Fruit fly (Drosophila melanogaster) whole organism, embryonic: ENCODE results near the gene CG14818.

Experiments
- CG10267 ChIP-seq: fragments of 200-800 bp; sonication (Bioruptor generic); optimal IDR thresholded peaks from 2 replicates; lab custom pipeline; 2018; ENCODE audit warnings: missing biosample characterization, mild to moderate bottlenecking, missing genetic modification characterization, moderate library complexity
- CG12219 ChIP-seq: fragments of 200-800 bp; sonication (Bioruptor generic); optimal IDR thresholded peaks from 3 replicates; lab custom pipeline; 2018; ENCODE audit warnings: missing biosample characterization, mild to moderate bottlenecking, missing genetic modification characterization
- CG12659 ChIP-seq: fragments of 200-800 bp; sonication (Bioruptor generic); optimal IDR thresholded peaks from 3 replicates; lab custom pipeline; 2017; ENCODE audit warnings: mild to moderate bottlenecking, missing biosample characterization, missing genetic modification reagents, missing genetic modification characterization
- CG12744 ChIP-seq: fragments of 200-800 bp; sonication (Bioruptor generic); optimal IDR thresholded peaks from 2 replicates; lab custom pipeline; 2016; ENCODE audit warnings: missing biosample characterization, missing genetic modification characterization
- CG15479 ChIP-seq: fragments of 200-800 bp; sonication (Bioruptor generic); optimal IDR thresholded peaks from 3 replicates; lab custom pipeline; 2019; ENCODE audit warnings: missing biosample characterization, mild to moderate bottlenecking, missing genetic modification characterization, moderate library complexity
- CG1603 ChIP-seq: fragments of 200-800 bp; sonication (Bioruptor generic); optimal IDR thresholded peaks from 2 replicates; lab custom pipeline; 2019; ENCODE audit warnings: missing biosample characterization, mild to moderate bottlenecking, missing genetic modification characterization, moderate library complexity
- CG17186 ChIP-seq: fragments of 200-800 bp; sonication (Bioruptor generic); optimal IDR thresholded peaks from 3 replicates; lab custom pipeline; 2017; ENCODE audit warnings: missing biosample characterization, missing genetic modification reagents, missing genetic modification characterization
- CG17328 ChIP-seq: fragments of 200-800 bp; sonication (Bioruptor generic); IDR thresholded peaks from 2 replicates; pipeline ENCODE4 v1.3.6; 2022; ENCODE audit warnings: missing biosample characterization, missing genetic modification characterization
- CG17361 ChIP-seq: fragments of 200-800 bp; sonication (Bioruptor generic); IDR thresholded peaks from 3 replicates; pipeline ENCODE4 v1.3.6; 2022; ENCODE audit warnings: missing biosample characterization, missing genetic modification characterization
- CG1832 ChIP-seq: fragments of 200-800 bp; sonication (Bioruptor generic); optimal IDR thresholded peaks from 2 replicates; lab custom pipeline; 2017; ENCODE audit warnings: missing biosample characterization, mild to moderate bottlenecking, missing genetic modification characterization, inconsistent platforms
- CG18476 ChIP-seq: fragments of 200-800 bp; sonication (Bioruptor generic); optimal IDR thresholded peaks from 2 replicates; lab custom pipeline; 2016; ENCODE audit warnings: missing biosample characterization, mild to moderate bottlenecking, missing genetic modification characterization
- CG2199 ChIP-seq: fragments of 200-800 bp; sonication (Bioruptor generic); IDR thresholded peaks from 3 replicates; pipeline ENCODE4 v1.3.6; 2022; ENCODE audit warnings: missing biosample characterization, missing genetic modification characterization
- CG3163 ChIP-seq: fragments of 200-800 bp; sonication (Bioruptor generic); optimal IDR thresholded peaks from 3 replicates; lab custom pipeline; 2016; ENCODE audit warnings: missing biosample characterization, missing genetic modification characterization
- CG33213 ChIP-seq: fragments of 200-800 bp; sonication (Bioruptor generic); optimal IDR thresholded peaks from 3 replicates; lab custom pipeline; 2016; ENCODE audit warnings: missing biosample characterization, missing genetic modification characterization
- CG3847 ChIP-seq: fragments of 200-800 bp; sonication (Bioruptor generic); IDR thresholded peaks from 2 replicates; pipeline ENCODE4 v1.3.6; 2022; ENCODE audit warnings: missing biosample characterization, missing genetic modification characterization
- CG4854 ChIP-seq: fragments of 200-800 bp; sonication (Bioruptor generic); optimal IDR thresholded peaks from 2 replicates; lab custom pipeline; 2016; ENCODE audit warnings: missing biosample characterization, missing genetic modification characterization, inconsistent platforms
- CG6254 ChIP-seq: fragments of 200-800 bp; sonication (Bioruptor generic); optimal IDR thresholded peaks from 3 replicates; lab custom pipeline; 2017; ENCODE audit warnings: mild to moderate bottlenecking, missing biosample characterization, missing genetic modification reagents, missing genetic modification characterization
- CG6791 ChIP-seq: fragments of 200-800 bp; sonication (Bioruptor generic); IDR thresholded peaks from 3 replicates; pipeline ENCODE4 v1.3.6; 2022; ENCODE audit warnings: missing biosample characterization, missing genetic modification characterization; ENCODE audit not compliant: partially characterized antibody
- CG7556 ChIP-seq: fragments of 200-800 bp; sonication (Bioruptor generic); optimal IDR thresholded peaks from 2 replicates; lab custom pipeline; 2017; ENCODE audit warnings: missing biosample characterization, mild to moderate bottlenecking, missing genetic modification characterization
- CG8281 ChIP-seq: fragments of 200-800 bp; sonication (Bioruptor generic); optimal IDR thresholded peaks from 2 replicates; lab custom pipeline; 2018; ENCODE audit warnings: missing biosample characterization, mild to moderate bottlenecking, missing genetic modification characterization, moderate library complexity
- D19B ChIP-seq: fragments of 200-800 bp; sonication (Bioruptor generic); optimal IDR thresholded peaks from 2 replicates; lab custom pipeline; 2017; ENCODE audit warnings: missing biosample characterization, mild to moderate bottlenecking, missing genetic modification characterization
- Deaf1 ChIP-seq: fragments of 200-800 bp; optimal IDR thresholded peaks from 3 replicates; lab custom pipeline; 2019; ENCODE audit warnings: missing biosample characterization, mild to moderate bottlenecking, missing genetic modification characterization, moderate library complexity
- Dll ChIP-seq: fragments of 200-800 bp; sonication (Bioruptor generic); IDR thresholded peaks from 4 replicates; pipeline ENCODE4 v1.3.6; 2022; ENCODE audit warnings: missing biosample characterization, missing genetic modification characterization; ENCODE audit not compliant: partially characterized antibody
- ERR ChIP-seq: fragments of 200-800 bp; sonication (Bioruptor generic); optimal IDR thresholded peaks from 2 replicates; lab custom pipeline; 2016; ENCODE audit warnings: missing biosample characterization, missing genetic modification characterization
- Eip74EF ChIP-seq, 2 experiments: fragments of 200-800 bp in 1 of 2; fragments of >200 bp in 1 of 2; sonication (Bioruptor generic) in 1 of 2; optimal IDR thresholded peaks; 2 replicates each; lab custom pipeline; 2017 to 2019; ENCODE audit warnings: missing biosample characterization in 2 of 2, missing genetic modification characterization in 2 of 2, mild to moderate bottlenecking in 1 of 2, moderate library complexity in 1 of 2
- Ets97D ChIP-seq: fragments of 200-800 bp; sonication (Bioruptor generic); optimal IDR thresholded peaks from 3 replicates; lab custom pipeline; 2016; ENCODE audit warnings: missing biosample characterization, missing genetic modification characterization
- H15 ChIP-seq: fragments of 200-800 bp; sonication (Bioruptor generic); IDR thresholded peaks from 3 replicates; pipeline ENCODE4 v1.3.6; 2022; ENCODE audit warnings: missing biosample characterization, missing genetic modification characterization
- Hr39 ChIP-seq: fragments of >200 bp; optimal IDR thresholded peaks from 2 replicates; lab custom pipeline; 2017
- NC2α ChIP-seq: fragments of 200-800 bp; sonication (Bioruptor generic); optimal IDR thresholded peaks from 2 replicates; lab custom pipeline; 2016; ENCODE audit warnings: missing biosample characterization, missing genetic modification characterization
- NK7.1 ChIP-seq: fragments of 200-800 bp; sonication (Bioruptor generic); optimal IDR thresholded peaks from 3 replicates; lab custom pipeline; 2016; ENCODE audit warnings: missing biosample characterization, missing genetic modification characterization
- Nf-YC ChIP-seq: fragments of 200-800 bp; optimal IDR thresholded peaks from 3 replicates; lab custom pipeline; 2019; ENCODE audit warnings: missing biosample characterization, mild to moderate bottlenecking, missing genetic modification characterization, moderate library complexity
- Oli ChIP-seq: fragments of 200-800 bp; sonication (Bioruptor generic); optimal IDR thresholded peaks from 2 replicates; lab custom pipeline; 2018; ENCODE audit warnings: missing biosample characterization, mild to moderate bottlenecking, missing genetic modification characterization, moderate library complexity
- bigmax ChIP-seq: fragments of 200-800 bp; sonication (Bioruptor generic); optimal IDR thresholded peaks from 2 replicates; lab custom pipeline; 2018; ENCODE audit warnings: missing biosample characterization, mild to moderate bottlenecking, missing genetic modification characterization
- cas ChIP-seq: fragments of 200-800 bp; sonication (Bioruptor generic); IDR thresholded peaks from 2 replicates; pipeline ENCODE4 v1.3.6; 2022; ENCODE audit warnings: missing biosample characterization, missing genetic modification characterization
- corto ChIP-seq: fragments of 200-800 bp; sonication (Bioruptor generic); optimal IDR thresholded peaks from 2 replicates; lab custom pipeline; 2016; ENCODE audit warnings: missing biosample characterization, mild to moderate bottlenecking, missing genetic modification characterization, moderate library complexity
- dan ChIP-seq: fragments of 200-800 bp; sonication (Bioruptor generic); IDR thresholded peaks from 2 replicates; pipeline ENCODE4 v1.3.6; 2022; ENCODE audit warnings: missing biosample characterization, missing genetic modification characterization
- dati ChIP-seq: fragments of 200-800 bp; sonication (Bioruptor generic); IDR thresholded peaks from 2 replicates; pipeline ENCODE4 v1.3.6; 2022; ENCODE audit warnings: missing biosample characterization, missing genetic modification characterization
- hkb ChIP-seq, 2 experiments: fragments of 200-800 bp in 1 of 2; fragments of >200 bp in 1 of 2; sonication (Bioruptor generic) in 1 of 2; IDR thresholded peaks in 1 of 2; optimal IDR thresholded peaks in 1 of 2; 2 replicates each; pipeline versions ENCODE4 v1.3.6 to Lab custom; 2017 to 2022; ENCODE audit warnings: missing biosample characterization in 1 of 2, missing genetic modification characterization in 1 of 2
- hth ChIP-seq: fragments of >200 bp; optimal IDR thresholded peaks from 2 replicates; lab custom pipeline; 2017; ENCODE audit warnings: inconsistent platforms
- knrl ChIP-seq: fragments of 200-800 bp; sonication (Bioruptor generic); IDR thresholded peaks from 3 replicates; pipeline ENCODE4 v1.3.6; 2022; ENCODE audit warnings: missing biosample characterization, missing genetic modification characterization; ENCODE audit not compliant: partially characterized antibody
- lilli ChIP-seq: fragments of 200-800 bp; sonication (Bioruptor generic); optimal IDR thresholded peaks from 3 replicates; lab custom pipeline; 2016; ENCODE audit warnings: missing biosample characterization, missing genetic modification characterization
- mld ChIP-seq: fragments of 200-800 bp; sonication (Bioruptor generic); IDR thresholded peaks from 3 replicates; pipeline ENCODE4 v1.3.6; 2022; ENCODE audit warnings: missing biosample characterization, missing genetic modification characterization; ENCODE audit not compliant: partially characterized antibody
- nerfin-2 ChIP-seq: fragments of 200-800 bp; sonication (Bioruptor generic); IDR thresholded peaks from 2 replicates; pipeline ENCODE4 v1.3.6; 2022; ENCODE audit warnings: missing biosample characterization, missing genetic modification characterization; ENCODE audit not compliant: partially characterized antibody
- pb ChIP-seq: fragments of 200-800 bp; sonication (Bioruptor generic); optimal IDR thresholded peaks from 3 replicates; lab custom pipeline; 2016; ENCODE audit warnings: missing biosample characterization, missing genetic modification characterization
- salm ChIP-seq: fragments of 200-800 bp; sonication (Bioruptor generic); optimal IDR thresholded peaks from 2 replicates; lab custom pipeline; 2018; ENCODE audit warnings: missing biosample characterization, mild to moderate bottlenecking, missing genetic modification characterization
- ssp ChIP-seq: fragments of 200-800 bp; sonication (Bioruptor generic); IDR thresholded peaks from 2 replicates; pipeline ENCODE4 v1.3.6; 2022; ENCODE audit warnings: missing biosample characterization, missing genetic modification characterization
- tin ChIP-seq: fragments of 200-800 bp; sonication (Bioruptor generic); optimal IDR thresholded peaks from 3 replicates; lab custom pipeline; 2016; ENCODE audit warnings: missing biosample characterization, missing genetic modification characterization
- trh ChIP-seq: fragments of 200-800 bp; sonication (Bioruptor generic); optimal IDR thresholded peaks from 2 replicates; lab custom pipeline; 2016; ENCODE audit warnings: missing biosample characterization, missing genetic modification characterization
- wdn ChIP-seq: fragments of 200-800 bp; sonication (Bioruptor generic); IDR thresholded peaks from 2 replicates; pipeline ENCODE4 v1.3.6; 2022; ENCODE audit warnings: missing biosample characterization, missing genetic modification characterization

The CG14818 gene

DNA sequence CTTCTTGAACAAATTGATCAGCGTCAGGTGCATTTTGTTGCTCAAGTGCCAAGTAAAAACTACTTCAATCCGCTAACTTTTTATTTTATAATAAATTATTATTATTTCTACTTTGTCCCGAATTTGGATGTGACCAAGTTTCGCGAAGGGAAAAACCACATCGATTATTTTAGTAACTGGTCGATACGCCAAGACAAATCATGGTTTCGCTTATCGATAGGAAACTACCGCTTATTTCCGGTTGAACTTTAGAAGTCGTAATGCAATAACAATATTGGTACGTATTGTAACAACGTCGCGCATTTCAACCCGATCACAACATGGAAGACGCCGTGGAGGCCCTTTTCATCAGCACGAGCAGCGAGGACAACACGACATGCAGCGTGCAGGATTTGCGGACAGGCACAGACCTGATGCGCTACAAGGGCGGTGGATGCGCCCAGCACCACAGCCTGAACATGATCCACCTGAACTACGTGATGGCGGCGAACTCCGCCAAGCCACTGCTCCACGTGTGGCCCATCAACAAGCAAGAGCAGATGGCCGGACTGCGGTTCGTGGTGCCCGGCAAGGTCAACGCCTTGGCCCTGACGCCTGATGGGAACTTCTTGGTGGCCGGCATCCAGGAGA lies 2.4 kb downstream of the CG14818 start, which contains the start of the genes CG14817 and CG14805 (continued):
- TF ChIP-seq CG18476 (GFP tag; lab: Kevin White, UChicago) = no peak
- TF ChIP-seq hth = no peak
- peak; percentile 55; the same call in 2 of the 4 replicates for TF ChIP-seq Dll (GFP tag; lab: Robert Waterston, UW)
- no peak for TF ChIP-seq corto (GFP tag; lab: Kevin White, UChicago)
- TF ChIP-seq CG1832 (GFP tag; lab: Kevin White, UChicago) = no peak
- TF ChIP-seq cas (GFP tag; lab: Robert Waterston, UW) = no peak
- peak; percentile 98 for TF ChIP-seq Ets97D (GFP tag; lab: Kevin White, UChicago)
- TF ChIP-seq pb (GFP tag; lab: Kevin White, UChicago) = peak; percentile 2
- no peak for TF ChIP-seq mld (GFP tag; lab: Robert Waterston, UW)
- TF ChIP-seq CG4854 = peak; percentile 48
- no peak for TF ChIP-seq lilli (GFP tag; lab: Kevin White, UChicago)
- TF ChIP-seq CG7556 (GFP tag; lab: Kevin White, UChicago) = peak; percentile 45
- no peak for TF ChIP-seq CG3163 (GFP tag; lab: Kevin White, UChicago)
- TF ChIP-seq dan = no peak
- TF ChIP-seq wdn (GFP tag; lab: Robert Waterston, UW) = no peak
- TF ChIP-seq CG15479 (GFP tag; lab: Kevin White, UChicago) = no peak
- TF ChIP-seq nerfin-2 (GFP tag; lab: Robert Waterston, UW) = no peak
- TF ChIP-seq tin (GFP tag; lab: Kevin White, UChicago) = peak; percentile 24
- TF ChIP-seq CG8281 (tag; lab: Kevin White, UChicago) = no peak
- TF ChIP-seq ssp = no peak
- TF ChIP-seq CG12659 = peak; percentile 89
- TF ChIP-seq NC2α = no peak
- no peak for TF ChIP-seq H15
- peak; percentile 70 for TF ChIP-seq salm
- no peak for TF ChIP-seq Hr39
- peak; percentile 30 for TF ChIP-seq Deaf1 (tag; lab: Kevin White, UChicago)
- peak; percentile 51 for TF ChIP-seq bigmax (GFP tag; lab: Kevin White, UChicago)
- TF ChIP-seq ERR (GFP tag; lab: Kevin White, UChicago) = no peak
- TF ChIP-seq NK7.1 = peak; percentile 2
- peak; percentile 67 for TF ChIP-seq Nf-YC (tag; lab: Kevin White, UChicago)
- TF ChIP-seq CG12219 (GFP tag; lab: Kevin White, UChicago) = peak; percentile 79
- TF ChIP-seq hkb (optimal IDR thresholded peaks at IDR 0.05; lab: Kevin White, UChicago) = no peak
- peak; percentile 59; the same call in 1 of the 2 replicates for TF ChIP-seq hkb (GFP tag; IDR thresholded peaks at IDR 0.05; lab: Robert Waterston, UW)
- TF ChIP-seq CG12744 (GFP tag; lab: Kevin White, UChicago) = peak; percentile 19
- TF ChIP-seq CG17361 = peak; percentile 67; the same call in 2 of the 3 replicates
- no peak for TF ChIP-seq trh (GFP tag; lab: Kevin White, UChicago)
- TF ChIP-seq CG17328 (GFP tag; lab: Robert Waterston, UW) = peak; percentile 58
- no peak for TF ChIP-seq CG1603 (tag; lab: Kevin White, UChicago)
- TF ChIP-seq knrl (GFP tag; lab: Robert Waterston, UW) = 0 out of 3 replicates have a peak, but pooled peaks have one; percentile 27
- TF ChIP-seq D19B (GFP tag; lab: Kevin White, UChicago) = peak; percentile 52
- peak; percentile 62 for TF ChIP-seq CG6791 (GFP tag; lab: Robert Waterston, UW)
- TF ChIP-seq Eip74EF (GFP tag; optimal IDR thresholded peaks at IDR 0.05; lab: Kevin White, UChicago) = peak in 1 of 2 experiments; percentile 55
- TF ChIP-seq CG3847 (GFP tag; lab: Robert Waterston, UW) = peak; percentile 50
- TF ChIP-seq CG2199 (GFP tag; lab: Robert Waterston, UW) = no peak
- TF ChIP-seq dati (GFP tag; lab: Robert Waterston, UW) = no peak
- peak; percentile 64 for TF ChIP-seq CG33213
- TF ChIP-seq Oli (tag; lab: Kevin White, UChicago) = peak; percentile 45
- TF ChIP-seq CG6254 (GFP tag; lab: Kevin White, UChicago) = no peak
- TF ChIP-seq CG10267 = peak; percentile 77
- peak; percentile 50 for TF ChIP-seq CG17186 (GFP tag; lab: Kevin White, UChicago)
